Worm (Caenorhabditis elegans): Measurements from ENCODE around the gene C31B8.7.

DNA sequence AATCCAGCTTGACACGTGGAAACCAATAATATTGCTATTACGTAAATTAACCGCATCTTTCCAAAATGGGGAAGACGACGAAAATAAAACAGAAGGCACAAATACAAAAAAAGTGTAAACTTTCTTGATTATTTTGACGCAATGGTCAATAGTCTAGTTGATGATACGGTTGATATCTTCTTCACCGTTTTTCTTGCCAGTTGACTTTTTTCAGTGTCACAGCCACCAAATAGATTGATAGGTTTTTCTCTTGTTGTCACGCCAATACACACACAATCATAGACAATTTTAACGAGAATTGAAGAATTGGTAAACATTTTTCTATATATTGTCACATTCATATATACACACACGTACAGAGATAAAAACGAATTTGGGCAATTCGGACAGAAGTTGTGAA lies 6.4 kb upstream of the C31B8.7 start, which contains the start of gene zmp-3:
- TF ChIP-seq unc-62 (GFP tag; optimal IDR thresholded peaks at IDR 0.05 in 1 of 2) (no peak), unc-62 (tag; optimal IDR thresholded peaks at IDR 0.05) (no peak), mes-2 (tag; optimal IDR thresholded peaks at IDR 0.05; ENCODE audit: poor library complexity, severe bottlenecking) (no peak), fos-1 (tag; optimal IDR thresholded peaks at IDR 0.05) (no peak), hif-1 (tag; optimal IDR thresholded peaks at IDR 0.05) (no peak), daf-8 (GFP tag; IDR thresholded peaks at IDR 0.05) (no peak), nhr-10 (tag; optimal IDR thresholded peaks at IDR 0.05) (no peak), ceh-82 (tag; optimal IDR thresholded peaks at IDR 0.05) (no peak), skn-1 (tag; optimal IDR thresholded peaks at IDR 0.05) (no peak), attf-4 (tag; optimal IDR thresholded peaks at IDR 0.05) (no peak), Y48G9A.11 (GFP tag; IDR thresholded peaks at IDR 0.05) (no peak), vab-7 (GFP tag; IDR thresholded peaks at IDR 0.05) (no peak), nhr-25 (tag; optimal IDR thresholded peaks at IDR 0.05; ENCODE audit: borderline replicate concordance, insufficient read depth) (no peak), nhr-237 (tag; optimal IDR thresholded peaks at IDR 0.05) (no peak)
